Worm (Caenorhabditis elegans) whole organism, L4/young adult: ENCODE results near the gene H35B03.2.

ENCODE experiments used
- W03F9.2 ChIP-seq: fragments of 150-350 bp; optimal IDR thresholded peaks from 2 replicates; lab custom pipeline; 2014; ENCODE audit warnings: missing biosample characterization, missing genetic modification characterization
- him-1 ChIP-seq: sonication (generic microtip); optimal IDR thresholded peaks from 2 replicates; lab custom pipeline; 2016; ENCODE audit warnings: missing genotype, missing genetic modification reagents, missing genetic modification characterization, missing compliant biosample characterization

DNA sequence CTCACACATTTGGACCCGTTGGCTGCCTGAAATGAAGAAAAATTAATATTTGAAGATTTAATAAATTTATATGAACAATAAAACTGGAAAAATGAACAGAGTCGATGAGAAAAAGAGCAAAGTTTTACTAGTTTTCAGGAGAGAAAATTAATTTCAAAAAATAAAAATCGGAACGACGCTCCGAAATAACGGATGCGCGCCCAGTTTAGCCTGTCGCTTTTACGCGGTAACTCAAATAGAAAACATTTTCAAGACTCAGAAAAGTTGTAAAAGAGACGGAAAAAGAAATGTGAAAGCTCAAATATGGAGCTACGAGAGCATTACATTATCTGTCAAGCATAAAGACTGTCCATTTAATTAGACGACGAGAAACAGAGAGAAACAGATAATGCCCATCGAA is 28.0 kb downstream of the H35B03.2 start, which contains the start of the genes C55C3.73 and perm-5:
- TF ChIP-seq him-1 (tag; lab: Kevin White, UChicago), result no peak
- no peak for TF ChIP-seq W03F9.2 (tag; lab: Kevin White, UChicago)
